Fruit fly (Drosophila melanogaster) whole organism, wandering third instar larva: Measurements from ENCODE around the gene Gba1a.

Experiments
- CG32264 ChIP-seq: fragments of 200-800 bp; sonication (Bioruptor generic); optimal IDR thresholded peaks from 2 replicates; lab custom pipeline; 2016; ENCODE audit warnings: missing biosample characterization, missing genetic modification characterization
- CG9705 ChIP-seq: fragments of 200-800 bp; sonication (Bioruptor generic); optimal IDR thresholded peaks from 2 replicates; lab custom pipeline; 2018; ENCODE audit warnings: missing biosample characterization, mild to moderate bottlenecking, missing genetic modification characterization
- Dif ChIP-seq: fragments of 200-275, 200-300 bp; sonication (Bioruptor generic); optimal IDR thresholded peaks from 2 replicates; lab custom pipeline; 2018; ENCODE audit warnings: missing biosample characterization, missing genetic modification characterization; ENCODE audit not compliant: partially characterized antibody
- Hnf4 ChIP-seq: fragments of 200-800 bp; sonication (Bioruptor generic); optimal IDR thresholded peaks from 2 replicates; lab custom pipeline; 2016; ENCODE audit warnings: missing biosample characterization, mild to moderate bottlenecking, missing genetic modification characterization
- Jra ChIP-seq: sonication (Bioruptor generic); optimal IDR thresholded peaks from 2 replicates; lab custom pipeline; 2016; ENCODE audit warnings: missing biosample characterization, missing genetic modification characterization
- fru ChIP-seq: fragments of 200-800 bp; sonication (Bioruptor generic); optimal IDR thresholded peaks from 3 replicates; lab custom pipeline; 2016; ENCODE audit warnings: missing biosample characterization, mild to moderate bottlenecking, missing genetic modification characterization
- h ChIP-seq: fragments of 200-800 bp; sonication (Bioruptor generic); optimal IDR thresholded peaks from 3 replicates; lab custom pipeline; 2016; ENCODE audit warnings: missing biosample characterization, mild to moderate bottlenecking, missing genetic modification characterization
- pan ChIP-seq: fragments of >200 bp; optimal IDR thresholded peaks from 2 replicates; lab custom pipeline; 2017
- psq ChIP-seq: fragments of 200-800 bp; sonication (Bioruptor generic); optimal IDR thresholded peaks from 3 replicates; lab custom pipeline; 2017; ENCODE audit warnings: missing biosample characterization, mild to moderate bottlenecking, missing genetic modification characterization, moderate library complexity
- rgr ChIP-seq: fragments of 200-800 bp; sonication (Bioruptor generic); optimal IDR thresholded peaks from 3 replicates; lab custom pipeline; 2016; ENCODE audit warnings: missing biosample characterization, mild to moderate bottlenecking, missing genetic modification characterization
- sage ChIP-seq: fragments of 200-800 bp; sonication (Bioruptor generic); optimal IDR thresholded peaks from 2 replicates; lab custom pipeline; 2016; ENCODE audit warnings: missing biosample characterization, mild to moderate bottlenecking, missing genetic modification characterization
- tai ChIP-seq: sonication (Bioruptor generic); optimal IDR thresholded peaks from 2 replicates; lab custom pipeline; 2016; ENCODE audit warnings: missing biosample characterization, missing genetic modification characterization

DNA sequence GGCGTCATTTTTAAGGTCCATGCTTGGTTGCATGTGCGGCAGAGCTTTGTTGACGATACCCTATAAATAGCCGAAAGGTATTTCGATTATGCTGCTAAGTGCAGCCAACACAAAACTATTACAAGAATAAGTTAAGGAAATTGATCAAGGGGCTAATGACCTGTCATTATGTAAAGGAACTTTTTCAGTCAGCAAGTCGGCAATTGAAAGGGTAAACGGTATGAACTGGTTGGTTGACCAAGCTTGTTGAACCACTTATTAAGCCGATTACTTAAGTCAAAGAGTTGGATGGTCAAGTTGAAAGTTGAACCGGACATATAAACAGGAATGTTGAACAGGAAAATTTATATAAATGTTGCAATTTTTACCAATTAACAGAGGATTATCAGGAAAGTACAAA is 27.3 kb upstream of the Gba1a start:
- TF ChIP-seq psq (GFP tag; lab: Kevin White, UChicago), result no peak
- no peak for TF ChIP-seq CG9705 (GFP tag; lab: Kevin White, UChicago)
- TF ChIP-seq Jra (GFP tag; lab: Kevin White, UChicago), result no peak
- TF ChIP-seq sage (GFP tag; lab: Kevin White, UChicago), result no peak
- TF ChIP-seq pan (lab: Kevin White, UChicago), result no peak
- TF ChIP-seq h (GFP tag; lab: Kevin White, UChicago), result no peak
- no peak for TF ChIP-seq CG32264 (GFP tag; lab: Kevin White, UChicago)
- no peak for TF ChIP-seq Hnf4 (GFP tag; lab: Kevin White, UChicago)
- TF ChIP-seq Dif (GFP tag; lab: Kevin White, UChicago), result no peak
- no peak for TF ChIP-seq rgr
- TF ChIP-seq tai (GFP tag; lab: Kevin White, UChicago), result no peak
- TF ChIP-seq fru (GFP tag; lab: Kevin White, UChicago), result no peak
